Fruit fly (Drosophila melanogaster) whole organism, embryonic: Measurements from ENCODE around the gene CCHa2.

ENCODE experiments used
- CG10209 ChIP-seq: fragments of 200-800 bp; sonication (Bioruptor generic); optimal IDR thresholded peaks from 3 replicates; lab custom pipeline; 2017; ENCODE audit warnings: missing biosample characterization, mild to moderate bottlenecking, missing genetic modification characterization, missing genetic modification reagents
- CG10979 ChIP-seq: fragments of 200-800 bp; sonication (Bioruptor generic); optimal IDR thresholded peaks from 2 replicates; lab custom pipeline; 2018; ENCODE audit warnings: missing biosample characterization, mild to moderate bottlenecking, missing genetic modification characterization, moderate library complexity
- CG11560 ChIP-seq: fragments of 200-800 bp; sonication (Bioruptor generic); IDR thresholded peaks from 3 replicates; pipeline ENCODE4 v1.3.6; 2022; ENCODE audit warnings: missing biosample characterization, missing genetic modification characterization
- CG11695 ChIP-seq: fragments of 200-800 bp; sonication (Bioruptor generic); IDR thresholded peaks from 3 replicates; pipeline ENCODE4 v1.3.6; 2022; ENCODE audit warnings: missing biosample characterization, missing genetic modification characterization
- CG12659 ChIP-seq: fragments of 200-800 bp; sonication (Bioruptor generic); optimal IDR thresholded peaks from 3 replicates; lab custom pipeline; 2017; ENCODE audit warnings: mild to moderate bottlenecking, missing biosample characterization, missing genetic modification reagents, missing genetic modification characterization
- CG13775 ChIP-seq: fragments of 200-800 bp; sonication (Bioruptor generic); optimal IDR thresholded peaks from 3 replicates; lab custom pipeline; 2017; ENCODE audit warnings: missing biosample characterization, mild to moderate bottlenecking, missing genetic modification characterization
- CG14050 ChIP-seq: fragments of 200-800 bp; sonication (Bioruptor generic); IDR thresholded peaks from 3 replicates; pipeline ENCODE4 v1.3.6; 2022; ENCODE audit warnings: missing biosample characterization, missing genetic modification characterization
- CG1602 ChIP-seq: fragments of 200-800 bp; sonication (Bioruptor generic); optimal IDR thresholded peaks from 3 replicates; lab custom pipeline; 2016; ENCODE audit warnings: missing biosample characterization, missing genetic modification characterization
- CG17829 ChIP-seq: fragments of 200-800 bp; optimal IDR thresholded peaks from 2 replicates; lab custom pipeline; 2019; ENCODE audit warnings: missing biosample characterization, mild to moderate bottlenecking, missing genetic modification characterization, moderate library complexity
- CG18599 ChIP-seq: fragments of 200-800 bp; sonication (Bioruptor generic); optimal IDR thresholded peaks from 3 replicates; lab custom pipeline; 2017; ENCODE audit warnings: missing biosample characterization, missing genetic modification characterization, mild to moderate bottlenecking, moderate library complexity, missing genetic modification reagents
- CG30403 ChIP-seq: fragments of 200-800 bp; sonication (Bioruptor generic); optimal IDR thresholded peaks from 3 replicates; lab custom pipeline; 2016; ENCODE audit warnings: missing biosample characterization, missing genetic modification characterization
- CG31388 ChIP-seq: fragments of 200-800 bp; sonication (Bioruptor generic); optimal IDR thresholded peaks from 2 replicates; lab custom pipeline; 2016; ENCODE audit warnings: missing biosample characterization, missing genetic modification characterization
- CG6254 ChIP-seq: fragments of 200-800 bp; sonication (Bioruptor generic); optimal IDR thresholded peaks from 3 replicates; lab custom pipeline; 2017; ENCODE audit warnings: mild to moderate bottlenecking, missing biosample characterization, missing genetic modification reagents, missing genetic modification characterization
- CG7372 ChIP-seq: fragments of 200-800 bp; sonication (Bioruptor generic); IDR thresholded peaks from 2 replicates; pipeline ENCODE4 v1.3.6; 2022; ENCODE audit warnings: missing biosample characterization, missing genetic modification characterization
- CG7556 ChIP-seq: fragments of 200-800 bp; sonication (Bioruptor generic); optimal IDR thresholded peaks from 2 replicates; lab custom pipeline; 2017; ENCODE audit warnings: missing biosample characterization, mild to moderate bottlenecking, missing genetic modification characterization
- CG8359 ChIP-seq: fragments of 200-800 bp; sonication (Bioruptor generic); optimal IDR thresholded peaks from 2 replicates; lab custom pipeline; 2017; ENCODE audit warnings: missing biosample characterization, mild to moderate bottlenecking, missing genetic modification characterization, borderline replicate concordance
- CG9727 ChIP-seq: fragments of 200-800 bp; sonication (Bioruptor generic); optimal IDR thresholded peaks from 3 replicates; lab custom pipeline; 2017; ENCODE audit warnings: missing biosample characterization, mild to moderate bottlenecking, missing genetic modification characterization
- CG9932 ChIP-seq: fragments of 200-800 bp; sonication (Bioruptor generic); IDR thresholded peaks from 2 replicates; pipeline ENCODE4 v1.3.6; 2022; ENCODE audit warnings: missing biosample characterization, missing genetic modification characterization
- D ChIP-seq, 2 experiments: fragments of 200-800 bp in 1 of 2; fragments of >200 bp in 1 of 2; sonication (Bioruptor generic) in 1 of 2; optimal IDR thresholded peaks; 2 replicates in 1 of 2; 3 replicates in 1 of 2; lab custom pipeline; 2017; ENCODE audit warnings: mild to moderate bottlenecking in 1 of 2, missing biosample characterization in 1 of 2, missing genetic modification characterization in 1 of 2, missing genetic modification reagents in 1 of 2
- Deaf1 ChIP-seq: fragments of 200-800 bp; optimal IDR thresholded peaks from 3 replicates; lab custom pipeline; 2019; ENCODE audit warnings: missing biosample characterization, mild to moderate bottlenecking, missing genetic modification characterization, moderate library complexity
- HLH3B ChIP-seq: fragments of 200-800 bp; sonication (Bioruptor generic); IDR thresholded peaks from 2 replicates; pipeline ENCODE4 v1.3.6; 2022; ENCODE audit warnings: missing biosample characterization, missing genetic modification characterization
- Hmr ChIP-seq: fragments of 200-800 bp; sonication (Bioruptor generic); optimal IDR thresholded peaks from 3 replicates; lab custom pipeline; 2017; ENCODE audit warnings: mild to moderate bottlenecking, missing biosample characterization, missing genetic modification reagents, missing genetic modification characterization
- Tbp ChIP-seq: fragments of >200 bp; optimal IDR thresholded peaks from 2 replicates; lab custom pipeline; 2018; ENCODE audit warnings: missing biosample characterization, missing genetic modification characterization
- az2 ChIP-seq: fragments of 200-800 bp; sonication (Bioruptor generic); optimal IDR thresholded peaks from 3 replicates; lab custom pipeline; 2016; ENCODE audit warnings: missing biosample characterization, missing genetic modification characterization
- bcd ChIP-seq: fragments of 200-800 bp; sonication (Bioruptor generic); optimal IDR thresholded peaks from 2 replicates; lab custom pipeline; 2017; ENCODE audit warnings: missing biosample characterization, mild to moderate bottlenecking, missing genetic modification characterization
- bsh ChIP-seq, 2 experiments: fragments of 200-800 bp; sonication (Bioruptor generic); optimal IDR thresholded peaks; 2 replicates each; lab custom pipeline; 2017 to 2018; ENCODE audit warnings: mild to moderate bottlenecking in 2 of 2, missing biosample characterization in 2 of 2, missing genetic modification characterization in 2 of 2, moderate library complexity in 1 of 2
- cg ChIP-seq: fragments of 200-800 bp; sonication (Bioruptor generic); optimal IDR thresholded peaks from 3 replicates; lab custom pipeline; 2019; ENCODE audit warnings: missing biosample characterization, mild to moderate bottlenecking, missing genetic modification characterization, moderate library complexity
- dmrt11E ChIP-seq: fragments of 200-800 bp; sonication (Bioruptor generic); optimal IDR thresholded peaks from 3 replicates; lab custom pipeline; 2018; ENCODE audit warnings: missing biosample characterization, mild to moderate bottlenecking, missing genetic modification characterization, moderate library complexity
- dmrt99B ChIP-seq: fragments of 200-800 bp; sonication (Bioruptor generic); optimal IDR thresholded peaks from 2 replicates; lab custom pipeline; 2018; ENCODE audit warnings: missing biosample characterization, mild to moderate bottlenecking, missing genetic modification characterization, moderate library complexity
- ewg ChIP-seq: fragments of 200-800 bp; sonication (Bioruptor generic); optimal IDR thresholded peaks from 3 replicates; lab custom pipeline; 2017; ENCODE audit warnings: mild to moderate bottlenecking, missing biosample characterization, missing genetic modification reagents, missing genetic modification characterization
- gcm ChIP-seq: fragments of 200-800 bp; sonication (Bioruptor generic); optimal IDR thresholded peaks from 2 replicates; lab custom pipeline; 2019; ENCODE audit warnings: missing biosample characterization, mild to moderate bottlenecking, missing genetic modification characterization, moderate library complexity
- insv ChIP-seq, 2 experiments: fragments of 200-800 bp; sonication (Bioruptor generic); optimal IDR thresholded peaks; 3 replicates each; lab custom pipeline; 2016 to 2018; ENCODE audit warnings: missing biosample characterization in 2 of 2, missing genetic modification characterization in 2 of 2
- kah ChIP-seq: fragments of 200-800 bp; sonication (Bioruptor generic); optimal IDR thresholded peaks from 2 replicates; lab custom pipeline; 2018; ENCODE audit warnings: missing biosample characterization, mild to moderate bottlenecking, missing genetic modification characterization
- lilli ChIP-seq: fragments of 200-800 bp; sonication (Bioruptor generic); optimal IDR thresholded peaks from 3 replicates; lab custom pipeline; 2016; ENCODE audit warnings: missing biosample characterization, missing genetic modification characterization
- nmo ChIP-seq: fragments of 200-800 bp; sonication (Bioruptor generic); optimal IDR thresholded peaks from 2 replicates; lab custom pipeline; 2018; ENCODE audit warnings: missing biosample characterization, mild to moderate bottlenecking, missing genetic modification characterization, moderate library complexity
- odd ChIP-seq: fragments of 200-800 bp; sonication (Bioruptor generic); optimal IDR thresholded peaks from 2 replicates; lab custom pipeline; 2017; ENCODE audit warnings: missing biosample characterization, mild to moderate bottlenecking, missing genetic modification characterization
- phol ChIP-seq: fragments of 200-800 bp; sonication (Bioruptor generic); optimal IDR thresholded peaks from 3 replicates; lab custom pipeline; 2018; ENCODE audit warnings: missing biosample characterization, mild to moderate bottlenecking, missing genetic modification characterization, moderate library complexity
- prd ChIP-seq, 3 experiments: fragments of >200 bp in 2 of 3; fragments of 200-800 bp in 1 of 3; sonication (Bioruptor generic) in 1 of 3; optimal IDR thresholded peaks in 2 of 3; IDR thresholded peaks in 1 of 3; 2 replicates in 2 of 3; 3 replicates in 1 of 3; pipeline versions ENCODE4 v1.3.6 to Lab custom; 2017 to 2022; ENCODE audit warnings: missing biosample characterization in 1 of 3, missing genetic modification characterization in 1 of 3
- sc ChIP-seq, 3 experiments: fragments of >200 bp in 2 of 3; fragments of 200-800 bp in 1 of 3; sonication (Bioruptor generic) in 1 of 3; optimal IDR thresholded peaks; 2 replicates in 2 of 3; 3 replicates in 1 of 3; lab custom pipeline; 2017; ENCODE audit warnings: mild to moderate bottlenecking in 1 of 3, missing biosample characterization in 1 of 3, missing genetic modification characterization in 1 of 3, missing genetic modification reagents in 1 of 3
- sna ChIP-seq: fragments of 200-800 bp; sonication (Bioruptor generic); IDR thresholded peaks from 2 replicates; pipeline ENCODE4 v1.3.6; 2022; ENCODE audit warnings: missing biosample characterization, missing genetic modification characterization; ENCODE audit not compliant: partially characterized antibody
- so ChIP-seq: fragments of 200-800 bp; sonication (Bioruptor generic); IDR thresholded peaks from 3 replicates; pipeline ENCODE4 v1.3.6; 2022; ENCODE audit warnings: missing biosample characterization, missing genetic modification characterization
- sr ChIP-seq: fragments of 200-800 bp; sonication (Bioruptor generic); IDR thresholded peaks from 3 replicates; pipeline ENCODE4 v1.3.6; 2022; ENCODE audit warnings: missing biosample characterization, missing genetic modification characterization
- sug ChIP-seq: fragments of 200-800 bp; optimal IDR thresholded peaks from 2 replicates; lab custom pipeline; 2019; ENCODE audit warnings: missing biosample characterization, mild to moderate bottlenecking, missing genetic modification characterization, moderate library complexity
- tgo ChIP-seq: fragments of 200-800 bp; sonication (Bioruptor generic); IDR thresholded peaks from 3 replicates; pipeline ENCODE4 v1.3.6; 2022; ENCODE audit warnings: missing biosample characterization, missing genetic modification characterization
- ttk ChIP-seq: fragments of 200-800 bp; sonication (Bioruptor generic); IDR thresholded peaks from 2 replicates; pipeline ENCODE4 v2.1.2; 2022; ENCODE audit warnings: missing biosample characterization, missing genetic modification characterization
- tup ChIP-seq: fragments of 200-800 bp; sonication (Bioruptor generic); optimal IDR thresholded peaks from 2 replicates; lab custom pipeline; 2016; ENCODE audit warnings: missing biosample characterization, mild to moderate bottlenecking, missing genetic modification characterization, moderate library complexity
- twi ChIP-seq: fragments of 200-800 bp; optimal IDR thresholded peaks from 2 replicates; lab custom pipeline; 2019; ENCODE audit warnings: missing biosample characterization, mild to moderate bottlenecking, missing genetic modification characterization, moderate library complexity

The CCHa2 gene

DNA sequence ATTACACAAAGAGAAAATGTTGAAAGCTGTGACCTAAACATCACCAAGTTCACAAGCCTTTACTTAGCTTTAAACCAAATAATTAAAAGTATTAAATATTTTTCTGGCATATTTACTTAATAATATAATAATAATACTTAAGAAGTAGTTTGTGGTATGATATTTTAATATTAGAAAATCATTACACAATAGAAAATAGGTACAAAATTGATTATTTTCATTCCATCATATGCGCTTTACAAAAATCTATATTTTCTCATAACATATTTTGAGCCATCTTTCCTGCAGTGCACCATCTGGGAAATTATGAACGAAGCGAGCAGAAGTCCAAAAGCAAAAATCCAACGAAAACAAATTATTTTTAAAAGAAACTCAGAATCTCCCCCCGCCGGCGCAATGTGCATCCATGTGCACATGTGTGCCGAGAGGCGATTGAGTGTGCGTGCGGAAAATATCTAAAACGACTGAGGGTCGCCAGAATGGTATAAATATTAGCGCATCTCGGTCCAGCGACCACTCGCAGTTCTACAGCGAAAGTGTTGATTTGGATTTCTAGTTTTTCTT, 30.6 kb upstream of the CCHa2 start, which contains the start of gene Act87E (continued):
- peak; percentile 85 for TF ChIP-seq CG17829
- TF ChIP-seq CG18599 (GFP tag; lab: Kevin White, UChicago): peak; percentile 16
- TF ChIP-seq phol: peak; percentile 86
- peak; percentile 65 for TF ChIP-seq CG6254 (GFP tag; lab: Kevin White, UChicago)
- TF ChIP-seq CG31388 (GFP tag; lab: Kevin White, UChicago): peak; percentile 6
- no peak for TF ChIP-seq CG14050 (GFP tag; lab: Robert Waterston, UW)
- TF ChIP-seq CG11560 (tag; lab: Robert Waterston, UW): no peak
- peak; percentile 84 for TF ChIP-seq dmrt11E (tag; lab: Kevin White, UChicago)
- peak in 1 of 2 experiments; percentile 68 for TF ChIP-seq bsh (GFP tag; optimal IDR thresholded peaks at IDR 0.05; lab: Kevin White, UChicago)
- TF ChIP-seq tup (GFP tag; lab: Kevin White, UChicago): no peak
- TF ChIP-seq Hmr (GFP tag; lab: Kevin White, UChicago): peak; percentile 18
- TF ChIP-seq twi (tag; lab: Kevin White, UChicago): peak; percentile 98
- 0 out of 2 replicates have a peak, but pooled peaks have one; percentile 23 for TF ChIP-seq HLH3B (GFP tag; lab: Robert Waterston, UW)
- TF ChIP-seq CG8359: peak; percentile 25
- TF ChIP-seq cg: peak; percentile 38
- peak; percentile 47 for TF ChIP-seq sug
- no peak for TF ChIP-seq CG7372 (GFP tag; lab: Robert Waterston, UW)
- TF ChIP-seq D (optimal IDR thresholded peaks at IDR 0.05; lab: Kevin White, UChicago): no peak
- TF ChIP-seq D (GFP tag; optimal IDR thresholded peaks at IDR 0.05; lab: Kevin White, UChicago): peak; percentile 67
- TF ChIP-seq insv (GFP tag; optimal IDR thresholded peaks at IDR 0.05; lab: Kevin White, UChicago): no peak
- TF ChIP-seq Tbp (GFP tag; lab: Kevin White, UChicago): no peak
- TF ChIP-seq so (GFP tag; lab: Robert Waterston, UW): peak; percentile 38; the same call in 1 of the 3 replicates
- TF ChIP-seq CG12659 (GFP tag; lab: Kevin White, UChicago): peak; percentile 72
- peak; percentile 78 for TF ChIP-seq dmrt99B
- peak; percentile 41; the same call in 1 of the 3 replicates for TF ChIP-seq CG11695
- peak; percentile 33 for TF ChIP-seq kah
- TF ChIP-seq CG9932 (GFP tag; lab: Robert Waterston, UW): peak; percentile 33; the same call in 1 of the 2 replicates
- TF ChIP-seq odd: peak; percentile 57
- peak; percentile 89 for TF ChIP-seq CG10979 (tag; lab: Kevin White, UChicago)
- TF ChIP-seq gcm (GFP tag; lab: Kevin White, UChicago): peak; percentile 60
- TF ChIP-seq bcd (GFP tag; lab: Kevin White, UChicago): peak; percentile 63
- TF ChIP-seq CG9727: peak; percentile 82
- peak; percentile 30; the same call in 1 of the 2 replicates for TF ChIP-seq ttk (GFP tag; lab: Robert Waterston, UW)
- peak; percentile 54 for TF ChIP-seq CG10209 (GFP tag; lab: Kevin White, UChicago)
- peak; percentile 66; the same call in 2 of the 3 replicates for TF ChIP-seq sr (GFP tag; lab: Robert Waterston, UW)
- peak; percentile 64 for TF ChIP-seq CG13775
- TF ChIP-seq az2 (GFP tag; lab: Kevin White, UChicago): peak; percentile 40
- no peak for TF ChIP-seq prd (optimal IDR thresholded peaks at IDR 0.05; lab: Kevin White, UChicago)
- peak; percentile 49; the same call in 1 of the 3 replicates for TF ChIP-seq prd (GFP tag; IDR thresholded peaks at IDR 0.05; lab: Robert Waterston, UW)
- no peak for TF ChIP-seq sna (GFP tag; lab: Robert Waterston, UW)
- TF ChIP-seq CG1602: peak; percentile 41
- TF ChIP-seq nmo (GFP tag; lab: Kevin White, UChicago): peak; percentile 83
- no peak for TF ChIP-seq lilli (GFP tag; lab: Kevin White, UChicago)
- peak; percentile 27 for TF ChIP-seq Deaf1 (tag; lab: Kevin White, UChicago)
- TF ChIP-seq sc (optimal IDR thresholded peaks at IDR 0.05; lab: Kevin White, UChicago): no peak
- peak; percentile 47 for TF ChIP-seq sc (GFP tag; optimal IDR thresholded peaks at IDR 0.05; lab: Kevin White, UChicago)
- peak; percentile 79 for TF ChIP-seq CG30403 (GFP tag; lab: Kevin White, UChicago)
- TF ChIP-seq CG7556: peak; percentile 81
- peak; percentile 53 for TF ChIP-seq ewg (GFP tag; lab: Kevin White, UChicago)
- peak; percentile 44; the same call in 1 of the 3 replicates for TF ChIP-seq tgo (GFP tag; lab: Robert Waterston, UW)
